Worm (Caenorhabditis elegans): ENCODE measurements around the gene drl-1.

ce11 chrIV:314475-314874 is 10.4 kb upstream of the drl-1 start:
- TF ChIP-seq nhr-76 (tag; optimal IDR thresholded peaks at IDR 0.05) (no peak), nhr-77 (tag; optimal IDR thresholded peaks at IDR 0.05) (no peak), unc-62 (GFP tag; optimal IDR thresholded peaks at IDR 0.05) (no peak), lin-13 (GFP tag; optimal IDR thresholded peaks at IDR 0.05) (no peak), isw-1 (GFP tag; IDR thresholded peaks at IDR 0.05) (no peak), sptf-1 (tag; optimal IDR thresholded peaks at IDR 0.05) (no peak), dsc-1 (tag; optimal IDR thresholded peaks at IDR 0.05) (no peak), ama-1 (optimal IDR thresholded peaks at IDR 0.05) (no peak), nhr-11 (tag; optimal IDR thresholded peaks at IDR 0.05) (no peak), skn-1 (tag; optimal IDR thresholded peaks at IDR 0.05) (no peak)
